Worm (Caenorhabditis elegans) whole organism, late embryonic: ENCODE results near the gene glb-32.

ENCODE experiments used
- ets-4 ChIP-seq: sonication (generic microtip); optimal IDR thresholded peaks from 2 replicates; lab custom pipeline; 2016; ENCODE audit warnings: missing genetic modification characterization, missing compliant biosample characterization
- gmeb-2 ChIP-seq: sonication (generic microtip); optimal IDR thresholded peaks from 2 replicates; lab custom pipeline; 2016; ENCODE audit warnings: missing genetic modification characterization, inconsistent platforms, missing compliant biosample characterization
- nfya-1 ChIP-seq: sonication (generic microtip); optimal IDR thresholded peaks from 2 replicates; lab custom pipeline; 2017; ENCODE audit warnings: missing genetic modification characterization, mild to moderate bottlenecking, missing compliant biosample characterization, antibody characterized with exemption, moderate library complexity
- nhr-232 ChIP-seq: sonication (generic microtip); optimal IDR thresholded peaks from 2 replicates; lab custom pipeline; 2016; ENCODE audit warnings: missing genetic modification characterization, missing compliant biosample characterization

DNA sequence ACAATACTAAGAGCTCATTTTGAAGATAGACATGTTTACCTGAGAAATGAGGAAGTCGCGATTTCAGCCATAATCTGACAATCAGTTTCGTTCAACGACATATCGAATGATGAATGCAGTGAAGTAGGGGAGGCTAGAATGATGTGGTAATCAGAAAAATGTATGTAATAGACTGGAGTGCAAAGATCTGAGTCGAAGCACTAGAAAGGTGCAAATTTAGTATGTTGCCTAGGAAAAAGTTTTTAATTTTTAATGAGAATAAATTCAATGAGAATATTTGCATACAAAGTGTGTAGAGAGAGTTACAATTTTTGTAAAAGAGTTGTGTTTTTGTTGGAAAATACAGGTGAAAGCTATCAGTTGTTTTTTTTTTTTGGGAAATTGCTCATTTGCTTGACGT is 15.6 kb upstream of the glb-32 start, which contains the start of gene srab-2:
- TF ChIP-seq nhr-232 (no peak), nfya-1 (tag; lab: Kevin White, UChicago) (no peak), ets-4 (tag; lab: Kevin White, UChicago) (no peak), gmeb-2 (tag; lab: Kevin White, UChicago) (no peak)
